Fruit fly (Drosophila melanogaster): ENCODE measurements around the gene prage.

dm6 chrX:1854873-1855272, 81.4 kb downstream of the prage start:
- no peak for TF ChIP-seq CG43689 (GFP tag; IDR thresholded peaks at IDR 0.05)
- TF ChIP-seq wor (GFP tag; IDR thresholded peaks at IDR 0.05): no peak

Measured in whole organism, embryonic.